Fruit fly (Drosophila melanogaster): ENCODE data around the gene RpLP0.
A peak's percentile ranks its signal among the peaks of the same experiment; 100 is the strongest.

Gene RpLP0

dm6 chr3L:22065694-22066093, 10.0 kb upstream of the RpLP0 start, which contains the start of gene CG14561 (continued):
- no peak for TF ChIP-seq Stat92E (GFP tag; optimal IDR thresholded peaks at IDR 0.05)
- TF ChIP-seq CG15514 (GFP tag; optimal IDR thresholded peaks at IDR 0.05): peak; percentile 56
- TF ChIP-seq Camta (GFP tag; optimal IDR thresholded peaks at IDR 0.05): no peak
- TF ChIP-seq stwl (tag; optimal IDR thresholded peaks at IDR 0.05): peak; percentile 93
- TF ChIP-seq CG13775 (GFP tag; optimal IDR thresholded peaks at IDR 0.05): no peak
- TF ChIP-seq CG11247 (GFP tag; IDR thresholded peaks at IDR 0.05): no peak
- TF ChIP-seq fu2 (GFP tag; optimal IDR thresholded peaks at IDR 0.05): peak; percentile 22
- no peak for TF ChIP-seq CG12155 (GFP tag; optimal IDR thresholded peaks at IDR 0.05)
- no peak for TF ChIP-seq CG7556 (GFP tag; optimal IDR thresholded peaks at IDR 0.05)
- peak; percentile 13 for TF ChIP-seq B-H2 (GFP tag; optimal IDR thresholded peaks at IDR 0.05)
- no peak for TF ChIP-seq CG4328 (GFP tag; optimal IDR thresholded peaks at IDR 0.05)
- TF ChIP-seq MBD-R2 (GFP tag; IDR thresholded peaks at IDR 0.05): peak; percentile 92
- peak; percentile 89 for TF ChIP-seq CG7963 (GFP tag; IDR thresholded peaks at IDR 0.05; ENCODE audit: partially characterized antibody)
- TF ChIP-seq Meics (GFP tag; optimal IDR thresholded peaks at IDR 0.05): peak; percentile 81
- peak in 1 of 2 experiments; percentile 36 for TF ChIP-seq tll (GFP tag; optimal IDR thresholded peaks at IDR 0.05)
- TF ChIP-seq BtbVII (GFP tag; optimal IDR thresholded peaks at IDR 0.05): no peak
- no peak for TF ChIP-seq CG3163 (GFP tag; optimal IDR thresholded peaks at IDR 0.05)
- no peak for TF ChIP-seq ham (GFP tag; IDR thresholded peaks at IDR 0.05)
- no peak for TF ChIP-seq Fer1 (GFP tag; optimal IDR thresholded peaks at IDR 0.05)
- TF ChIP-seq crp (GFP tag; optimal IDR thresholded peaks at IDR 0.05): peak in 1 of 2 experiments; percentile 27
- TF ChIP-seq bbx (GFP tag; IDR thresholded peaks at IDR 0.05; ENCODE audit: partially characterized antibody): peak; percentile 96
- TF ChIP-seq cwo (GFP tag; optimal IDR thresholded peaks at IDR 0.05): no peak
- TF ChIP-seq CG32772 (GFP tag; IDR thresholded peaks at IDR 0.05): no peak
- no peak for TF ChIP-seq kah (GFP tag; optimal IDR thresholded peaks at IDR 0.05)
- peak; percentile 4 for TF ChIP-seq CG9817 (tag; optimal IDR thresholded peaks at IDR 0.05)
- TF ChIP-seq ssp (GFP tag; IDR thresholded peaks at IDR 0.05): no peak
- peak; percentile 86 for TF ChIP-seq Med (GFP tag)
- peak; percentile 4 for TF ChIP-seq CHES-1-like (GFP tag; optimal IDR thresholded peaks at IDR 0.05)
- TF ChIP-seq CG6175 (GFP tag; IDR thresholded peaks at IDR 0.05): no peak
- TF ChIP-seq kay (GFP tag; optimal IDR thresholded peaks at IDR 0.05): no peak
- TF ChIP-seq usp (GFP tag; optimal IDR thresholded peaks at IDR 0.05): no peak
- TF ChIP-seq phol (tag; optimal IDR thresholded peaks at IDR 0.05): peak; percentile 52
- TF ChIP-seq zen2 (GFP tag; IDR thresholded peaks at IDR 0.05; ENCODE audit: partially characterized antibody): peak; percentile 87
- no peak for TF ChIP-seq CG3281 (GFP tag; optimal IDR thresholded peaks at IDR 0.05)
- peak; percentile 75 for TF ChIP-seq CG4360 (GFP tag; IDR thresholded peaks at IDR 0.05)
- peak; percentile 46; the same call in 2 of the 3 replicates for TF ChIP-seq CG34422 (GFP tag; IDR thresholded peaks at IDR 0.05)
- TF ChIP-seq CG9876 (GFP tag; optimal IDR thresholded peaks at IDR 0.05): no peak
- TF ChIP-seq CG13287 (GFP tag; IDR thresholded peaks at IDR 0.05; ENCODE audit: partially characterized antibody): peak; percentile 93
- peak in 1 of 2 experiments; percentile 39 for TF ChIP-seq chif (GFP tag; optimal IDR thresholded peaks at IDR 0.05)
- peak; percentile 94 for TF ChIP-seq CG42726 (GFP tag; IDR thresholded peaks at IDR 0.05; ENCODE audit: partially characterized antibody)
- TF ChIP-seq Myb (GFP tag; optimal IDR thresholded peaks at IDR 0.05): peak; percentile 88
- TF ChIP-seq dan (GFP tag; IDR thresholded peaks at IDR 0.05): no peak
- peak; percentile 16 for TF ChIP-seq CG12391 (tag; optimal IDR thresholded peaks at IDR 0.05)
- TF ChIP-seq gt (GFP tag; IDR thresholded peaks at IDR 0.05): no peak
- TF ChIP-seq cas (GFP tag; IDR thresholded peaks at IDR 0.05): peak; percentile 34; the same call in 1 of the 2 replicates
- peak; percentile 89 for TF ChIP-seq tna (GFP tag; IDR thresholded peaks at IDR 0.05; ENCODE audit: partially characterized antibody)
- peak; percentile 45; the same call in 2 of the 4 replicates for TF ChIP-seq Gug (GFP tag; IDR thresholded peaks at IDR 0.05)
- TF ChIP-seq gsb (GFP tag; IDR thresholded peaks at IDR 0.05): no peak
- peak; percentile 61 for TF ChIP-seq CG4617 (GFP tag; optimal IDR thresholded peaks at IDR 0.05; ENCODE audit: borderline replicate concordance)
- peak; percentile 56 for TF ChIP-seq bigmax (GFP tag; optimal IDR thresholded peaks at IDR 0.05)
